Fruit fly (Drosophila melanogaster): Measurements from ENCODE around the gene Cpr64Ac.

The Cpr64Ac gene

DNA sequence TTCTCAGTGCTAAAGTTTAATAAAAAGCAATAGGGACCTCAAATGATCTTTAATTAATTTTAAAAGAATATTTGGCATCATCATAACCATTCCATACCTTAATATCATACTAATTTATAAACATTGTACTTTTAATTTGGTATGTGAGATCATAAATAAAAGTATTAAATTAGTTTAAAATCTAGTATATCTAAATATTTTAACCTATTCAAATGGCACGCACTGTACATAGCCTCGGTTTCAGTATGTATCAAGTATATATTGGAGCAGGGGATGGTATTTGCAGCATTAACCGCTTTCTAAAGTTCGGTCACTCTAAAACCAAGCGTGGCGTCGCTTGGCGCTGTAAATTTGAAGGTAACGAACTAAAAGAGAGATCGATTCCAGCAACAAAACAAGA is 29.7 kb upstream of the Cpr64Ac start, which contains the start of gene pav (continued):
- TF ChIP-seq Six4 (GFP tag; optimal IDR thresholded peaks at IDR 0.05) (no peak), dmrt11E (tag; optimal IDR thresholded peaks at IDR 0.05) (peak; percentile 35), CG14710 (tag; optimal IDR thresholded peaks at IDR 0.05) (peak; percentile 65), CG6813 (GFP tag; optimal IDR thresholded peaks at IDR 0.05) (no peak), oc (tag; optimal IDR thresholded peaks at IDR 0.05) (no peak), lola (GFP tag; optimal IDR thresholded peaks at IDR 0.05) (peak in 1 of 3 experiments; percentile 30), ind (GFP tag; optimal IDR thresholded peaks at IDR 0.05) (peak; percentile 31), gcm2 (GFP tag; optimal IDR thresholded peaks at IDR 0.05) (no peak), p53 (GFP tag; optimal IDR thresholded peaks at IDR 0.05) (no peak), sr (GFP tag; IDR thresholded peaks at IDR 0.05) (no peak), Hr3 (GFP tag; optimal IDR thresholded peaks at IDR 0.05) (peak; percentile 18), ac (GFP tag; optimal IDR thresholded peaks at IDR 0.05) (no peak), NFAT (GFP tag; IDR thresholded peaks at IDR 0.05) (peak; percentile 19; the same call in 1 of the 2 replicates), sisA (GFP tag; IDR thresholded peaks at IDR 0.05) (0 out of 2 replicates have a peak, but pooled peaks have one; percentile 33), cad (GFP tag; optimal IDR thresholded peaks at IDR 0.05) (no peak), CG30403 (GFP tag; optimal IDR thresholded peaks at IDR 0.05) (peak; percentile 54), CG15696 (tag; optimal IDR thresholded peaks at IDR 0.05) (peak; percentile 11), psq (GFP tag; optimal IDR thresholded peaks at IDR 0.05) (no peak), CG9932 (GFP tag; IDR thresholded peaks at IDR 0.05) (peak; percentile 53), rib (GFP tag; IDR thresholded peaks at IDR 0.05) (no peak), ase (GFP tag; IDR thresholded peaks at IDR 0.05) (peak; percentile 38; the same call in 1 of the 3 replicates), CG11456 (GFP tag; IDR thresholded peaks at IDR 0.05) (0 out of 3 replicates have a peak, but pooled peaks have one; percentile 31), CG11695 (GFP tag; IDR thresholded peaks at IDR 0.05) (peak; percentile 80), CG14014 (GFP tag; IDR thresholded peaks at IDR 0.05) (peak; percentile 47; the same call in 1 of the 2 replicates), B-H1 (GFP tag; IDR thresholded peaks at IDR 0.05) (peak; percentile 32; the same call in 1 of the 3 replicates), CG10267 (tag; optimal IDR thresholded peaks at IDR 0.05) (peak; percentile 61), Xrp1 (GFP tag; IDR thresholded peaks at IDR 0.05) (peak; percentile 59; the same call in 1 of the 2 replicates), Spps (tag; optimal IDR thresholded peaks at IDR 0.05) (no peak), vvl (GFP tag; IDR thresholded peaks at IDR 0.05) (peak; percentile 70), CG32772 (GFP tag; IDR thresholded peaks at IDR 0.05) (0 out of 2 replicates have a peak, but pooled peaks have one; percentile 27), gfzf (GFP tag; optimal IDR thresholded peaks at IDR 0.05) (peak; percentile 83), TFAM (GFP tag; optimal IDR thresholded peaks at IDR 0.05) (no peak), sob (GFP tag; IDR thresholded peaks at IDR 0.05) (peak; percentile 49), CG15011 (GFP tag; optimal IDR thresholded peaks at IDR 0.05) (no peak), lilli (GFP tag; optimal IDR thresholded peaks at IDR 0.05) (peak; percentile 16), ftz-f1 (GFP tag; optimal IDR thresholded peaks at IDR 0.05) (peak; percentile 46), Kr (GFP tag; optimal IDR thresholded peaks at IDR 0.05) (no peak), Mes4 (GFP tag; optimal IDR thresholded peaks at IDR 0.05) (no peak), CG8924 (tag; optimal IDR thresholded peaks at IDR 0.05) (peak; percentile 66), CG30431 (GFP tag; optimal IDR thresholded peaks at IDR 0.05) (no peak), Dip2 (GFP tag; IDR thresholded peaks at IDR 0.05) (no peak), CG12391 (tag; optimal IDR thresholded peaks at IDR 0.05) (peak; percentile 73), D19B (GFP tag; optimal IDR thresholded peaks at IDR 0.05) (peak; percentile 86), zen (tag; optimal IDR thresholded peaks at IDR 0.05) (peak; percentile 48), CG9797 (GFP tag; optimal IDR thresholded peaks at IDR 0.05) (peak; percentile 79), CG2116 (GFP tag; optimal IDR thresholded peaks at IDR 0.05) (peak; percentile 4), Rx (GFP tag; IDR thresholded peaks at IDR 0.05) (peak; percentile 8; the same call in 1 of the 2 replicates), Dp (GFP tag; optimal IDR thresholded peaks at IDR 0.05) (peak; percentile 92), Drgx (GFP tag; IDR thresholded peaks at IDR 0.05) (peak; percentile 54), Atf6 (GFP tag; IDR thresholded peaks at IDR 0.05) (peak; percentile 26; the same call in 1 of the 2 replicates), CoRest (tag; optimal IDR thresholded peaks at IDR 0.05) (peak; percentile 70)

All from whole organism, embryonic.